Fruit fly (Drosophila melanogaster): ENCODE results near the gene phol.

DNA sequence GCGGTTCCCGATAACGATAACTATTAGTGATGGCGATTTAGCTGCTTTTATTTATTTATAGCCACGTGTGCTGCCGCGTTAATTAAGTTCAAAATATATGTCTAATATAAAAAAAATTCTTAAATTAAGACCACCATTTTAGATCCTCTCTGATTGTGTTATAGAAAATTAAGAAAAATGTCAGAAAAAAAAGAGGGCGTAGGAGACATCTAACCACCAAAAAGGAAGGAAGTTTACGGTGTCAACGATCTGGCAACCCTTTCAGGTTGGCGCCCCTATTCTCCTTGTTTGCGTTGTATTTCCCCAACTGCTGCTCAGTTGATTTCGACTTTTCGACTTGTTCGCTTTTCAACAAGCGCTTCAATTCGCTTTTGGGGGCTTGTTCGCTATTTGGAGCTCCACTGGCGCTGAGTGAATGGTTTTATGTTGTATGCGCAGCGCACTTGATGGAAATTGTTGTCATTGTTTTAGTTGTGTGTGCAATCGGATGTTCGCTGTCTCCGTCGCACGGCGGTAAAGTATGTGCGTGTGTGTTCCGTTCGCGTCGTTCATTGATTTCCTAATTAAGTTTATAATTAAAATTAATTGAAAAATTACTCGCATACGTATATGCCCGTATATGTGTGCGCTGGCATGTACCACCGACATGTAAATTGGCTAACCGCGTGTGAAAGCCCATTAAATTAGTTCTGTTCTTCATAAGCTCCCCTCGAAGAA lies 4.9 kb upstream of the phol start, which contains the start of the genes CG3434 and CG44838:
- TF ChIP-seq psq (optimal IDR thresholded peaks at IDR 0.05) = no peak
- TF ChIP-seq CG8478 (optimal IDR thresholded peaks at IDR 0.05) = no peak
- TF ChIP-seq usp (GFP tag; optimal IDR thresholded peaks at IDR 0.05) = no peak

Measured in whole organism.